Fruit fly (Drosophila melanogaster): ENCODE results near the gene Pcp.

The Pcp gene

DNA sequence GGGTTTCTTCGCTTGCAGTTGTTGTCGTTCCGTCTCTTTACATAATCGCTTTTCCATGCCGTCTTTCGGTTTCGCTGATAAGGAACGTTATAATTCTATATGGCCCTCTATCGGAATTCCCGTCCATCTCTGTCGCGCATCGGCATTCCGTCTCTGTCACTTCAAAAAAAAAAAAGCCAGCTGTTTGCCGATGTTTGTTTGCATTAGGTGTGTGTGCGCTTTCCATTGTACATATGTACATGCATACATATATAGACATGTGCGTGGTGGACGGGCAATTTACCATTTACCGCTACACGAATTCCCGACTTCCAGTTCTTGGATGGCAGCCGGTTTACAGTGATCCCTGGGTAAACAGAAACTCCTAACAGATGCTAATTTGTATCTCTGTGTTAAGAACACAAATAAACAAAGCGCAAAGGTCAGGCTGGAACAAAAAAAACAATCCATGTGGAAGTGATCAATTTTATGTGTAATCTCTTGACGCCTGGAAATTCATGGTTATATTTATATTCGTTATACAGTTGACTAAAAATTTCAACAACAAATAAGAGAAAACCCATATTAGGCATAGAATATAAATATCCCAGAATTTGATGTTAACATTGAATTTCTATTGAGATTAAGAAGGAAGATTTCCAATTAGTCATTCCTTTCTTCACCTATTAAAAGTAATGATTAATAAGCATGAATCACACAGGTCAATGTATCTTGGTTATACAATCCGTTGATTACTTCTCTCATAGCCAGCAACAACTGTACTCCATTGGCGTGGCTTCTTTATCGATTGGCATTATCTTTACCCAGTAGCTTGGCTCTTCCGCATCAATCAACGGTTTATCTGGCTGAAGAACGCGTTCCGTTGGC is 21.8 kb downstream of the Pcp start (continued):
- TF ChIP-seq caup (GFP tag; optimal IDR thresholded peaks at IDR 0.05; ENCODE audit: severe bottlenecking): no peak
- no peak for TF ChIP-seq CG4617 (GFP tag; optimal IDR thresholded peaks at IDR 0.05; ENCODE audit: borderline replicate concordance)
- TF ChIP-seq lola (GFP tag; optimal IDR thresholded peaks at IDR 0.05): peak in 1 of 3 experiments; percentile 45
- no peak for TF ChIP-seq CG14014 (GFP tag; IDR thresholded peaks at IDR 0.05)
- no peak for TF ChIP-seq CG5180 (GFP tag; optimal IDR thresholded peaks at IDR 0.05)
- TF ChIP-seq odd (GFP tag; optimal IDR thresholded peaks at IDR 0.05): peak; percentile 11
- no peak for TF ChIP-seq wor (GFP tag; IDR thresholded peaks at IDR 0.05)
- TF ChIP-seq CG14860 (GFP tag; IDR thresholded peaks at IDR 0.05; ENCODE audit: partially characterized antibody): no peak
- TF ChIP-seq CG30431 (GFP tag; optimal IDR thresholded peaks at IDR 0.05): no peak
- peak; percentile 71 for TF ChIP-seq onecut (GFP tag; IDR thresholded peaks at IDR 0.05)
- TF ChIP-seq Side (GFP tag; optimal IDR thresholded peaks at IDR 0.05): no peak
- peak; percentile 51 for TF ChIP-seq CG11723 (GFP tag; optimal IDR thresholded peaks at IDR 0.05)
- no peak for TF ChIP-seq CG13296 (GFP tag; optimal IDR thresholded peaks at IDR 0.05)
- no peak for TF ChIP-seq inv (GFP tag; IDR thresholded peaks at IDR 0.05; ENCODE audit: partially characterized antibody)
- no peak for TF ChIP-seq tap (tag; optimal IDR thresholded peaks at IDR 0.05)
- no peak for TF ChIP-seq CG8478 (optimal IDR thresholded peaks at IDR 0.05)
- TF ChIP-seq hb (GFP tag; IDR thresholded peaks at IDR 0.05; ENCODE audit: partially characterized antibody): no peak
- no peak for TF ChIP-seq CG1602 (GFP tag; optimal IDR thresholded peaks at IDR 0.05)
- TF ChIP-seq Xrp1 (GFP tag; IDR thresholded peaks at IDR 0.05): peak; percentile 63
- TF ChIP-seq CG18599 (GFP tag; optimal IDR thresholded peaks at IDR 0.05): peak; percentile 27
- no peak for TF ChIP-seq zen (tag; optimal IDR thresholded peaks at IDR 0.05)
- TF ChIP-seq CG11085 (GFP tag; IDR thresholded peaks at IDR 0.05): no peak
- TF ChIP-seq ap (GFP tag; IDR thresholded peaks at IDR 0.05): no peak
- 0 out of 2 replicates have a peak, but pooled peaks have one; percentile 7 for TF ChIP-seq HLH3B (GFP tag; IDR thresholded peaks at IDR 0.05)
- TF ChIP-seq CG5953 (GFP tag; IDR thresholded peaks at IDR 0.05): 0 out of 2 replicates have a peak, but pooled peaks have one; percentile 9
- no peak for TF ChIP-seq disco-r (GFP tag; optimal IDR thresholded peaks at IDR 0.05)
- no peak for TF ChIP-seq CG42726 (GFP tag; IDR thresholded peaks at IDR 0.05; ENCODE audit: partially characterized antibody)
- TF ChIP-seq prd (optimal IDR thresholded peaks at IDR 0.05): no peak
- peak; percentile 49 for TF ChIP-seq prd (GFP tag; IDR thresholded peaks at IDR 0.05)
- no peak for TF ChIP-seq CG6791 (GFP tag; IDR thresholded peaks at IDR 0.05; ENCODE audit: partially characterized antibody)
- TF ChIP-seq Sry-β (GFP tag; optimal IDR thresholded peaks at IDR 0.05): no peak
- no peak for TF ChIP-seq CG32532 (GFP tag; IDR thresholded peaks at IDR 0.05)
- peak; percentile 76 for TF ChIP-seq CG3838 (GFP tag; optimal IDR thresholded peaks at IDR 0.05)
- TF ChIP-seq CG3065 (GFP tag; optimal IDR thresholded peaks at IDR 0.05): no peak
- TF ChIP-seq CG2116 (GFP tag; optimal IDR thresholded peaks at IDR 0.05): peak; percentile 8
- TF ChIP-seq crol (GFP tag; IDR thresholded peaks at IDR 0.05): no peak
- no peak for TF ChIP-seq pita (GFP tag; optimal IDR thresholded peaks at IDR 0.05)
- TF ChIP-seq p53 (GFP tag; optimal IDR thresholded peaks at IDR 0.05): no peak
- no peak for TF ChIP-seq amos (GFP tag; IDR thresholded peaks at IDR 0.05; ENCODE audit: partially characterized antibody)
- no peak for TF ChIP-seq Doc3 (GFP tag; IDR thresholded peaks at IDR 0.05; ENCODE audit: partially characterized antibody)
- TF ChIP-seq CG13123 (GFP tag; optimal IDR thresholded peaks at IDR 0.05): peak; percentile 22
- TF ChIP-seq bowl (GFP tag; IDR thresholded peaks at IDR 0.05): no peak
- peak; percentile 73 for TF ChIP-seq otp (GFP tag; IDR thresholded peaks at IDR 0.05)
- TF ChIP-seq Scr (GFP tag; IDR thresholded peaks at IDR 0.05; ENCODE audit: partially characterized antibody): peak; percentile 9; the same call in 1 of the 2 replicates
- no peak for TF ChIP-seq CG12104 (GFP tag; optimal IDR thresholded peaks at IDR 0.05)
- no peak for TF ChIP-seq CTCF (GFP tag; optimal IDR thresholded peaks at IDR 0.05)
- no peak for TF ChIP-seq CG10543 (GFP tag; optimal IDR thresholded peaks at IDR 0.05)
- TF ChIP-seq ttk (GFP tag; IDR thresholded peaks at IDR 0.05): no peak
- TF ChIP-seq HmgD (GFP tag; optimal IDR thresholded peaks at IDR 0.05): no peak
